Worm (Caenorhabditis elegans) whole organism, L4 larva: ENCODE measurements around the gene W05E10.5.

Experiments
- F26F4.8 ChIP-seq: fragments of 200-800 bp; sonication (Bioruptor generic); conservative IDR thresholded peaks from 2 replicates; pipeline ENCODE4 v1.3.6; 2022; ENCODE audit warnings: missing genetic modification characterization, missing compliant biosample characterization
- F37D6.2 ChIP-seq: sonication (generic microtip); optimal IDR thresholded peaks from 2 replicates; lab custom pipeline; 2016; ENCODE audit warnings: mild to moderate bottlenecking, missing genetic modification characterization, missing compliant biosample characterization
- F44E2.7 ChIP-seq: fragments of 200-800 bp; sonication (Bioruptor generic); IDR thresholded peaks from 2 replicates; pipeline ENCODE4 v2.1.2; 2022; ENCODE audit warnings: missing genetic modification characterization, missing compliant biosample characterization
- T26A8.4 ChIP-seq: fragments of 200-800 bp; sonication (Bioruptor generic); IDR thresholded peaks from 2 replicates; pipeline ENCODE4 v1.3.6; 2022; ENCODE audit warnings: missing genetic modification characterization, missing compliant biosample characterization
- Y5F2A.4 ChIP-seq: fragments of 200-800 bp; sonication (Bioruptor generic); optimal IDR thresholded peaks from 2 replicates; lab custom pipeline; 2018; ENCODE audit warnings: mild to moderate bottlenecking, missing genetic modification characterization, missing compliant biosample characterization
- ZK546.5 ChIP-seq, 2 experiments: sonication (generic microtip); optimal IDR thresholded peaks; 2 replicates each; lab custom pipeline; 2017; ENCODE audit warnings: missing biosample characterization in 2 of 2, missing genetic modification characterization in 2 of 2
- aha-1 ChIP-seq: fragments of 150-350 bp; peaks from one replicate; lab custom pipeline; 2014; ENCODE audit warnings: missing biosample characterization, missing genetic modification characterization
- aly-2 ChIP-seq: sonication (generic microtip); optimal IDR thresholded peaks from 2 replicates; lab custom pipeline; 2018; ENCODE audit warnings: missing biosample characterization, missing genetic modification characterization
- arid-1 ChIP-seq: fragments of 200-800 bp; sonication (Bioruptor generic); conservative IDR thresholded peaks from 2 replicates; pipeline ENCODE4 v1.3.6; 2022; ENCODE audit warnings: missing genetic modification reagents, missing genetic modification characterization, missing compliant biosample characterization
- cey-2 ChIP-seq: sonication (generic microtip); optimal IDR thresholded peaks from 3 replicates; lab custom pipeline; 2017; ENCODE audit warnings: missing genetic modification characterization, mild to moderate bottlenecking, missing compliant biosample characterization, antibody characterized with exemption, borderline replicate concordance; ENCODE audit not compliant: insufficient read depth
- ctbp-1 ChIP-seq: fragments of 200-800 bp; sonication (Bioruptor generic); IDR thresholded peaks from 2 replicates; pipeline ENCODE4 v1.3.6; 2022; ENCODE audit warnings: missing genetic modification reagents, missing genetic modification characterization, missing compliant biosample characterization
- dmd-6 ChIP-seq: fragments of 200-800 bp; sonication (Bioruptor generic); IDR thresholded peaks from 2 replicates; pipeline ENCODE4 v1.3.6; 2022; ENCODE audit warnings: missing genetic modification reagents, missing genetic modification characterization, missing compliant biosample characterization
- dmd-8 ChIP-seq: fragments of 200-800 bp; sonication (Bioruptor generic); IDR thresholded peaks from 2 replicates; pipeline ENCODE4 v1.3.6; 2022; ENCODE audit warnings: missing genetic modification characterization, missing compliant biosample characterization
- dpl-1 ChIP-seq: fragments of 150-350 bp; optimal IDR thresholded peaks from 2 replicates; lab custom pipeline; 2014; ENCODE audit warnings: missing biosample characterization, missing genetic modification reagents, missing genetic modification characterization
- duxl-1 ChIP-seq: sonication (generic microtip); optimal IDR thresholded peaks from 2 replicates; lab custom pipeline; 2016; ENCODE audit warnings: mild to moderate bottlenecking, missing genetic modification characterization, moderate library complexity, missing compliant biosample characterization; ENCODE audit not compliant: poor library complexity
- fkh-10 ChIP-seq: fragments of 150-350 bp; optimal IDR thresholded peaks from 2 replicates; lab custom pipeline; 2014; ENCODE audit warnings: missing biosample characterization, missing genetic modification reagents, missing genetic modification characterization
- hlh-11 ChIP-seq: fragments of 200-800 bp; sonication (Bioruptor generic); optimal IDR thresholded peaks from 2 replicates; lab custom pipeline; 2018; ENCODE audit warnings: mild to moderate bottlenecking, missing genetic modification characterization, missing compliant biosample characterization
- hlh-30 ChIP-seq: sonication (generic microtip); optimal IDR thresholded peaks from 2 replicates; lab custom pipeline; 2017; ENCODE audit warnings: antibody characterized with exemption, mild to moderate bottlenecking, missing genetic modification characterization, missing compliant biosample characterization; ENCODE audit not compliant: insufficient read depth
- hmg-1.1 ChIP-seq: fragments of 200-800 bp; sonication (Bioruptor generic); IDR thresholded peaks from 2 replicates; pipeline ENCODE4 v1.3.6; 2022; ENCODE audit warnings: missing genetic modification reagents, missing genetic modification characterization, missing compliant biosample characterization
- lin-1 ChIP-seq: fragments of 200-800 bp; sonication (Bioruptor generic); IDR thresholded peaks from 2 replicates; pipeline ENCODE4 v1.3.6; 2022; ENCODE audit warnings: missing genetic modification reagents, missing genetic modification characterization, missing compliant biosample characterization
- lin-13 ChIP-seq: fragments of 150-350 bp; optimal IDR thresholded peaks from 2 replicates; lab custom pipeline; 2014; ENCODE audit warnings: missing biosample characterization, missing genetic modification reagents, missing genetic modification characterization
- lin-38 ChIP-seq: fragments of 200-800 bp; sonication (Bioruptor generic); IDR thresholded peaks from 2 replicates; pipeline ENCODE4 v1.3.6; 2022; ENCODE audit warnings: missing genetic modification reagents, missing genetic modification characterization, missing compliant biosample characterization
- lin-39 ChIP-seq: fragments of 150-350 bp; optimal IDR thresholded peaks from 2 replicates; lab custom pipeline; 2014; ENCODE audit warnings: missing biosample characterization, missing genetic modification reagents, missing genetic modification characterization
- madf-5 ChIP-seq, 2 experiments: fragments of 200-800 bp; sonication (Bioruptor generic); IDR thresholded peaks; 2 replicates each; pipeline ENCODE4 v1.3.6; 2022; ENCODE audit warnings: missing compliant biosample characterization in 2 of 2, missing genetic modification characterization in 2 of 2
- mes-2 ChIP-seq: sonication (generic microtip); optimal IDR thresholded peaks from 2 replicates; lab custom pipeline; 2016; ENCODE audit warnings: missing genotype, mild to moderate bottlenecking, missing genetic modification characterization, missing compliant biosample characterization; ENCODE audit not compliant: poor library complexity, severe bottlenecking
- nhr-10 ChIP-seq: fragments of 150-350 bp; optimal IDR thresholded peaks from 2 replicates; lab custom pipeline; 2014; ENCODE audit warnings: missing biosample characterization, missing genetic modification characterization
- nhr-102 ChIP-seq: sonication (generic microtip); optimal IDR thresholded peaks from 2 replicates; lab custom pipeline; 2016; ENCODE audit warnings: mild to moderate bottlenecking, missing genetic modification characterization, moderate library complexity, missing compliant biosample characterization
- nhr-11 ChIP-seq: fragments of 150-350 bp; optimal IDR thresholded peaks from 2 replicates; lab custom pipeline; 2014; ENCODE audit warnings: missing biosample characterization, missing genetic modification characterization
- nhr-237 ChIP-seq: sonication (generic microtip); optimal IDR thresholded peaks from 2 replicates; lab custom pipeline; 2017; ENCODE audit warnings: missing biosample characterization, missing genetic modification characterization
- nhr-28 ChIP-seq: fragments of 150-350 bp; optimal IDR thresholded peaks from 2 replicates; lab custom pipeline; 2014; ENCODE audit warnings: missing biosample characterization, missing genetic modification characterization
- nhr-6 ChIP-seq: fragments of 150-350 bp; optimal IDR thresholded peaks from 2 replicates; lab custom pipeline; 2014; ENCODE audit warnings: missing biosample characterization, missing genetic modification characterization
- nhr-76 ChIP-seq: fragments of 150-350 bp; optimal IDR thresholded peaks from 2 replicates; lab custom pipeline; 2014; ENCODE audit warnings: missing biosample characterization, missing genetic modification characterization
- pha-4 ChIP-seq, 2 experiments: fragments of 150-350 bp in 1 of 2; fragments of 200-800 bp in 1 of 2; sonication (Bioruptor generic) in 1 of 2; IDR thresholded peaks in 1 of 2; optimal IDR thresholded peaks in 1 of 2; 2 replicates each; pipeline versions ENCODE4 v1.3.6 to Lab custom; 2014 to 2022; ENCODE audit warnings: missing genetic modification characterization in 2 of 2, missing genetic modification reagents in 2 of 2, missing biosample characterization in 1 of 2, missing compliant biosample characterization in 1 of 2
- php-3 ChIP-seq: fragments of 200-800 bp; sonication (Bioruptor generic); IDR thresholded peaks from 2 replicates; pipeline ENCODE4 v1.3.6; 2022; ENCODE audit warnings: missing genetic modification reagents, missing genetic modification characterization, missing compliant biosample characterization
- pqm-1 ChIP-seq: sonication (generic microtip); optimal IDR thresholded peaks from 2 replicates; lab custom pipeline; 2017; ENCODE audit warnings: missing biosample characterization, missing genetic modification characterization
- saeg-2 ChIP-seq: fragments of 200-800 bp; sonication (Bioruptor generic); IDR thresholded peaks from 2 replicates; pipeline ENCODE4 v1.3.6; 2022; ENCODE audit warnings: missing genetic modification reagents, missing genetic modification characterization, missing compliant biosample characterization
- set-16 ChIP-seq: fragments of 200-800 bp; sonication (Bioruptor generic); IDR thresholded peaks from 2 replicates; pipeline ENCODE4 v1.3.6; 2022; ENCODE audit warnings: missing genetic modification reagents, missing genetic modification characterization, missing compliant biosample characterization
- skn-1 ChIP-seq: fragments of 150-350 bp; optimal IDR thresholded peaks from 2 replicates; lab custom pipeline; 2014; ENCODE audit warnings: missing biosample characterization, missing genetic modification characterization
- snpc-4 ChIP-seq: fragments of 150-350 bp; optimal IDR thresholded peaks from 2 replicates; lab custom pipeline; 2014; ENCODE audit warnings: missing biosample characterization, missing genetic modification characterization
- unc-130 ChIP-seq: sonication (generic microtip); optimal IDR thresholded peaks from 2 replicates; lab custom pipeline; 2016; ENCODE audit warnings: missing genetic modification reagents, missing genetic modification characterization, missing compliant biosample characterization
- unc-39 ChIP-seq: sonication (generic microtip); optimal IDR thresholded peaks from 2 replicates; lab custom pipeline; 2017; ENCODE audit warnings: missing biosample characterization, missing genetic modification characterization
- unc-62 ChIP-seq, 3 experiments: fragments of 150-350 bp in 1 of 3; sonication (generic microtip); optimal IDR thresholded peaks in 2 of 3; peaks in 1 of 3; 1 replicate in 1 of 3; 2 replicates in 2 of 3; lab custom pipeline; 2014 to 2017; ENCODE audit warnings: missing biosample characterization in 3 of 3, missing genetic modification characterization in 3 of 3, missing genetic modification reagents in 3 of 3, missing genotype in 1 of 3
- vab-7 ChIP-seq: fragments of 200-800 bp; sonication (Bioruptor generic); IDR thresholded peaks from 2 replicates; pipeline ENCODE4 v1.3.6; 2022; ENCODE audit warnings: missing genetic modification reagents, missing genetic modification characterization, missing compliant biosample characterization
- zag-1 ChIP-seq: fragments of 150-350 bp; optimal IDR thresholded peaks from 2 replicates; lab custom pipeline; 2014; ENCODE audit warnings: missing biosample characterization, missing genetic modification characterization
- zip-11 ChIP-seq: fragments of 200-800 bp; sonication (Bioruptor generic); IDR thresholded peaks from 2 replicates; pipeline ENCODE4 v1.3.6; 2022; ENCODE audit warnings: missing genetic modification characterization, missing compliant biosample characterization
- ztf-11 ChIP-seq: fragments of 150-350 bp; optimal IDR thresholded peaks from 2 replicates; lab custom pipeline; 2014; ENCODE audit warnings: missing biosample characterization, missing genetic modification characterization
- ztf-7 ChIP-seq: fragments of 150-350 bp; optimal IDR thresholded peaks from 2 replicates; lab custom pipeline; 2014; ENCODE audit warnings: missing biosample characterization, missing genetic modification characterization

W05E10.5 gene

DNA sequence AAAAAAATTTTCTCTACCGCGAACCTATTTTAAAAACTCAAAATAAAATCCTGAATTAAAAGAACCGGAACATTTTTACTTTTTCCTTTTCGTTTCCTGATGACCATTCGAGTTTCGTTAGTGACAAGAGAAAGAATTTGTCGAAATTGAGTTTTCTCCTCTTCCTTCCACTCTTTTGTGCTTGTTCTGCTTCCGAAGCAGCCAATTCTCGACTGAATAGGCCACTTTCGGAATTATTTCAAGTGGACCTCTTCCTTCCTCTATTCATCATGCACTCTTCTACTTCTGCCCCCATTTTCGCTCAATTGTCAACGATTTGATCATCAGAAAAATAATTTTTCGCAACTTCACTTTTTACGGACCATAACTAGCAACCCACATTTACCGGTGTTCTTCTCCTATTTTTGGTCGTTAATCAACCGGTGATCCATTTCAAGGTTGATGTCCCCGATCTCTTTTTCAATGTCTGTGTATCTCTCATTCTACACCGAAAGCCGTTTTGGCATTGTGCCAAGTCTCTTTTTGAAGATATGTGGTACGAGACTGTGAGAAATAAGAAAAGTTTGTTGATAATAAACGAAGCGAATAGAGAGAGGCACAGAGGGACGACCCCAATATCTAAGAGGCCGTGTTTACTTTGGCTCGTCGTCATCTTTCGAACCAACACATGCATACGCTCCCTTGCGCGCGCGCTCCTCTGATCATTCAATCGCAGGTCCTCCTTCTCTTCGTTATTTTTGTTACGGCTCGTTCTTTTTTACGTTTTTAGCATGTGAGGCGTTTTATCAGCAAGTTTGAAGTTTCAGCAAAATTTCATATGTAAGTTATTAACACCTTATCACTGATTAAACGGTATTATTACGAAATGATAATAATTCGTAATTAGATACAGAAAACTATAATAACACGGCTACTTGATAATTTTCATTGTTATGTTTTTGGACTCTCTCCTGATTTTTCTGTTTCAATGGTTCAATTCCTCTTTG is 20.6 kb downstream of the W05E10.5 start:
- no peak for TF ChIP-seq ZK546.5 (tag; optimal IDR thresholded peaks at IDR 0.05; lab: Kevin White, UChicago)
- TF ChIP-seq nhr-6 (tag; lab: Kevin White, UChicago), result peak; percentile 24
- peak; percentile 51 for TF ChIP-seq hlh-30
- TF ChIP-seq unc-62 (GFP tag; optimal IDR thresholded peaks at IDR 0.05 in 1 of 2; lab: Kevin White, UChicago), result peak in 1 of 2 experiments; percentile 69
- no peak for TF ChIP-seq unc-62 (tag; optimal IDR thresholded peaks at IDR 0.05; lab: Kevin White, UChicago)
- no peak for TF ChIP-seq aha-1 (tag; lab: Kevin White, UChicago)
- no peak for TF ChIP-seq duxl-1 (tag; lab: Kevin White, UChicago)
- no peak for TF ChIP-seq F44E2.7 (GFP tag; lab: Robert Waterston, UW)
- TF ChIP-seq ctbp-1, result 0 out of 2 replicates have a peak, but pooled peaks have one; percentile 22
- TF ChIP-seq pqm-1 (tag; lab: Kevin White, UChicago), result peak; percentile 42
- peak; percentile 78 for TF ChIP-seq fkh-10 (GFP tag; lab: Kevin White, UChicago)
- no peak for TF ChIP-seq T26A8.4
- TF ChIP-seq vab-7 (GFP tag; lab: Robert Waterston, UW), result no peak
- TF ChIP-seq nhr-76, result no peak
- no peak for TF ChIP-seq ztf-7
- TF ChIP-seq lin-38 (GFP tag; lab: Robert Waterston, UW), result no peak
- TF ChIP-seq pha-4 (GFP tag; IDR thresholded peaks at IDR 0.05; lab: Robert Waterston, UW), result no peak
- TF ChIP-seq pha-4 (tag; optimal IDR thresholded peaks at IDR 0.05; lab: Kevin White, UChicago), result peak; percentile 84
- no peak for TF ChIP-seq mes-2 (tag; lab: Kevin White, UChicago)
- TF ChIP-seq hlh-11 (tag; lab: Kevin White, UChicago), result peak; percentile 49
- TF ChIP-seq nhr-10, result no peak
- no peak for TF ChIP-seq nhr-102
- TF ChIP-seq F26F4.8, result no peak
- TF ChIP-seq snpc-4 (tag; lab: Kevin White, UChicago), result no peak
- TF ChIP-seq ztf-11 (tag; lab: Kevin White, UChicago), result no peak
- TF ChIP-seq php-3 (GFP tag; lab: Robert Waterston, UW), result no peak

DNA sequence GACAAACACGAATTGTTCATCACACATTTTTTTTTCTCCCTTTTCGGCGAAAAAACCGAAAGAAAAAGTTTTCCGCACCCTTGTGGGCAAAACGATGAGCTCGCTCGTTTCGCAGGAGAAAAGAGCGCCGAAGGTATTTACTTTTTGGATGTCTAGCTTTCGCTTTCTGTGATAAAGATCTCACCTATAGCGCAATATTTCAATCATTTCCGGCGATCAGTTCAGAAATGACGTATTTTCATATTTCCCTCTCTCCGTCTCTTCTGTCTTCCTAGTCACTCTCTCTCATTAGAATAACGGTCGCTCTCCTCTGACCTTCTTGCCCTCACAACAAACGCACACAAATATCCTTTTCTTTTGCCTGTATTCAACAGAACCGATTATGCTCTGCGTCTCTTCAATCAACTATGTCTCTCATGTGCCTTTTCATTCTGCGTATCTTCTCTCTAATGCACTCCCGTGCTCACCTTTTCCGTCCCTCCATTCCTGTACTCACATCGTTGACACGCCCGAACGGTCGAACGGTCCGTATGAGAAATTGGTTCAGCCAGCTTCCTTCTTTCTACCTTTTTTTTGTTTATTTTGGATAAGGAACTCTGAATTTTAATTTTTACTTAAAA is 21.6 kb downstream of the W05E10.5 start:
- TF ChIP-seq unc-130 (GFP tag; lab: Kevin White, UChicago) (no peak), cey-2 (tag; lab: Kevin White, UChicago) (no peak), hlh-11 (tag; lab: Kevin White, UChicago) (peak; percentile 31), saeg-2 (GFP tag; lab: Robert Waterston, UW) (no peak), nhr-11 (tag; lab: Kevin White, UChicago) (no peak), aly-2 (tag; lab: Kevin White, UChicago) (no peak), nhr-28 (tag; lab: Kevin White, UChicago) (peak; percentile 32), pha-4 (GFP tag; IDR thresholded peaks at IDR 0.05; lab: Robert Waterston, UW) (no peak), pha-4 (tag; optimal IDR thresholded peaks at IDR 0.05; lab: Kevin White, UChicago) (no peak), dpl-1 (GFP tag; lab: Kevin White, UChicago) (no peak), vab-7 (GFP tag; lab: Robert Waterston, UW) (no peak), skn-1 (tag; lab: Kevin White, UChicago) (no peak), lin-1 (GFP tag; lab: Robert Waterston, UW) (no peak), lin-13 (no peak), madf-5 (GFP tag; IDR thresholded peaks at IDR 0.05; lab: Robert Waterston, UW) (no peak), hmg-1.1 (GFP tag; lab: Robert Waterston, UW) (no peak), F37D6.2 (tag; lab: Kevin White, UChicago) (no peak), unc-39 (tag; lab: Kevin White, UChicago) (no peak), Y5F2A.4 (GFP tag; lab: Kevin White, UChicago) (no peak), dmd-8 (GFP tag; lab: Robert Waterston, UW) (no peak), zip-11 (no peak), dmd-6 (GFP tag; lab: Robert Waterston, UW) (no peak), nhr-237 (tag; lab: Kevin White, UChicago) (no peak), arid-1 (GFP tag; lab: Robert Waterston, UW) (no peak), zag-1 (tag; lab: Kevin White, UChicago) (no peak), lin-39 (no peak), set-16 (GFP tag; lab: Robert Waterston, UW) (no peak), aha-1 (tag; lab: Kevin White, UChicago) (peak; percentile 77)
